Fruit fly (Drosophila melanogaster): ENCODE measurements around the gene Vps13B.

- no peak for TF ChIP-seq psq (optimal IDR thresholded peaks at IDR 0.05)
- no peak for TF ChIP-seq Dll (optimal IDR thresholded peaks at IDR 0.05)
- TF ChIP-seq pan (optimal IDR thresholded peaks at IDR 0.05), result no peak
- TF ChIP-seq usp (GFP tag; optimal IDR thresholded peaks at IDR 0.05), result no peak
- no peak for TF ChIP-seq CG8478 (optimal IDR thresholded peaks at IDR 0.05)
Measured at dm6 chr3R:29981479-29981878, 45.7 kb downstream of the Vps13B start.
